Worm (Caenorhabditis elegans) whole organism, mixed stage, embryonic: ENCODE results near the gene dnc-3.

Experiments
- M03D4.4 ChIP-seq: sonication (generic microtip); optimal IDR thresholded peaks from 2 replicates; lab custom pipeline; 2017; ENCODE audit warnings: mild to moderate bottlenecking, missing genetic modification characterization, missing compliant biosample characterization
- bed-3 ChIP-seq: fragments of 200-800 bp; sonication (Bioruptor generic); optimal IDR thresholded peaks from 3 replicates; lab custom pipeline; 2018; ENCODE audit warnings: mild to moderate bottlenecking, missing genetic modification characterization, moderate library complexity, missing compliant biosample characterization
- blmp-1 ChIP-seq: fragments of 150-350 bp; optimal IDR thresholded peaks from 2 replicates; lab custom pipeline; 2014; ENCODE audit warnings: missing biosample characterization, missing genetic modification characterization
- ceh-39 ChIP-seq: fragments of 150-350 bp; optimal IDR thresholded peaks from 2 replicates; lab custom pipeline; 2014; ENCODE audit warnings: missing biosample characterization, missing genetic modification characterization
- ceh-43 ChIP-seq: fragments of 200-800 bp; sonication (Bioruptor generic); optimal IDR thresholded peaks from 2 replicates; lab custom pipeline; 2018; ENCODE audit warnings: mild to moderate bottlenecking, missing genetic modification characterization, moderate library complexity, missing compliant biosample characterization
- ceh-83 ChIP-seq: fragments of 200-800 bp; sonication (Bioruptor generic); optimal IDR thresholded peaks from 2 replicates; lab custom pipeline; 2018; ENCODE audit warnings: mild to moderate bottlenecking, missing genetic modification characterization, missing compliant biosample characterization
- ces-1 ChIP-seq: fragments of 150-350 bp; optimal IDR thresholded peaks from 2 replicates; lab custom pipeline; 2014; ENCODE audit warnings: missing biosample characterization, missing genetic modification reagents, missing genetic modification characterization
- drap-1 ChIP-seq: fragments of 200-800 bp; sonication (Bioruptor generic); optimal IDR thresholded peaks from 3 replicates; lab custom pipeline; 2018; ENCODE audit warnings: mild to moderate bottlenecking, missing genetic modification characterization, missing compliant biosample characterization
- elt-1 ChIP-seq: sonication (generic microtip); optimal IDR thresholded peaks from 2 replicates; lab custom pipeline; 2017; ENCODE audit warnings: missing genetic modification characterization, mild to moderate bottlenecking, missing compliant biosample characterization, antibody characterized with exemption, moderate library complexity, borderline replicate concordance; ENCODE audit not compliant: insufficient read depth
- flh-1 ChIP-seq: fragments of 200-800 bp; sonication (Bioruptor generic); optimal IDR thresholded peaks from 2 replicates; lab custom pipeline; 2018; ENCODE audit warnings: mild to moderate bottlenecking, missing genetic modification characterization, moderate library complexity, missing compliant biosample characterization
- ham-2 ChIP-seq: fragments of 200-800 bp; sonication (Bioruptor generic); optimal IDR thresholded peaks from 2 replicates; lab custom pipeline; 2018; ENCODE audit warnings: mild to moderate bottlenecking, missing genetic modification characterization, missing compliant biosample characterization
- hlh-1 ChIP-seq: fragments of 150-350 bp; optimal IDR thresholded peaks from 2 replicates; lab custom pipeline; 2014; ENCODE audit warnings: missing biosample characterization, missing genetic modification reagents, missing genetic modification characterization
- lin-32 ChIP-seq: fragments of 200-800 bp; sonication (Bioruptor generic); optimal IDR thresholded peaks from 2 replicates; lab custom pipeline; 2018; ENCODE audit warnings: mild to moderate bottlenecking, missing genetic modification characterization, missing compliant biosample characterization
- lsy-2 ChIP-seq: fragments of 150-350 bp; optimal IDR thresholded peaks from 2 replicates; lab custom pipeline; 2014; ENCODE audit warnings: missing biosample characterization, missing genetic modification characterization
- mab-5 ChIP-seq: fragments of 150-350 bp; optimal IDR thresholded peaks from 2 replicates; lab custom pipeline; 2014; ENCODE audit warnings: missing biosample characterization, missing genetic modification characterization
- mep-1 ChIP-seq: fragments of 150-350 bp; optimal IDR thresholded peaks from 2 replicates; lab custom pipeline; 2017; ENCODE audit warnings: missing biosample characterization, missing genetic modification reagents, missing genetic modification characterization, inconsistent platforms
- mls-2 ChIP-seq: sonication (generic microtip); optimal IDR thresholded peaks from 2 replicates; lab custom pipeline; 2016; ENCODE audit warnings: mild to moderate bottlenecking, missing genetic modification characterization, moderate library complexity, missing compliant biosample characterization
- nhr-12 ChIP-seq: fragments of 150-350 bp; optimal IDR thresholded peaks from 2 replicates; lab custom pipeline; 2014; ENCODE audit warnings: missing biosample characterization, missing genetic modification characterization
- nhr-2 ChIP-seq: fragments of 150-350 bp; optimal IDR thresholded peaks from 2 replicates; lab custom pipeline; 2014; ENCODE audit warnings: missing biosample characterization, missing genetic modification characterization
- nhr-237 ChIP-seq: fragments of 150-350 bp; optimal IDR thresholded peaks from 2 replicates; lab custom pipeline; 2014; ENCODE audit warnings: missing biosample characterization, missing genetic modification characterization
- nhr-28 ChIP-seq: fragments of 150-350 bp; optimal IDR thresholded peaks from 2 replicates; lab custom pipeline; 2014; ENCODE audit warnings: missing biosample characterization, missing genetic modification characterization
- nhr-76 ChIP-seq: sonication (generic microtip); optimal IDR thresholded peaks from 2 replicates; lab custom pipeline; 2017; ENCODE audit warnings: missing biosample characterization, missing genetic modification characterization
- pha-4 ChIP-seq: fragments of 150-350 bp; optimal IDR thresholded peaks from 2 replicates; lab custom pipeline; 2018; ENCODE audit warnings: missing biosample characterization, missing genetic modification reagents, missing genetic modification characterization
- sem-2 ChIP-seq: fragments of 200-800 bp; sonication (Bioruptor generic); optimal IDR thresholded peaks from 2 replicates; lab custom pipeline; 2018; ENCODE audit warnings: mild to moderate bottlenecking, missing genetic modification characterization, missing compliant biosample characterization
- snpc-4 ChIP-seq: fragments of 150-350 bp; optimal IDR thresholded peaks from 2 replicates; lab custom pipeline; 2014; ENCODE audit warnings: missing biosample characterization, missing genetic modification characterization
- sptf-1 ChIP-seq: sonication (generic microtip); optimal IDR thresholded peaks from 2 replicates; lab custom pipeline; 2017; ENCODE audit warnings: mild to moderate bottlenecking, missing genetic modification characterization, moderate library complexity, missing compliant biosample characterization
- tbx-8 ChIP-seq: fragments of 200-800 bp; sonication (Bioruptor generic); optimal IDR thresholded peaks from 2 replicates; lab custom pipeline; 2018; ENCODE audit warnings: mild to moderate bottlenecking, missing genetic modification characterization, moderate library complexity, missing compliant biosample characterization
- unc-120 ChIP-seq: sonication (generic microtip); optimal IDR thresholded peaks from 2 replicates; lab custom pipeline; 2017; ENCODE audit warnings: missing genetic modification characterization, missing compliant biosample characterization; ENCODE audit not compliant: poor library complexity, severe bottlenecking
- unc-39 ChIP-seq: fragments of 150-350 bp; optimal IDR thresholded peaks from 2 replicates; lab custom pipeline; 2014; ENCODE audit warnings: missing biosample characterization, missing genetic modification characterization
- zip-8 ChIP-seq: fragments of 150-350 bp; optimal IDR thresholded peaks from 2 replicates; lab custom pipeline; 2014; ENCODE audit warnings: missing biosample characterization, missing genetic modification characterization
- ztf-11 ChIP-seq: fragments of 150-350 bp; optimal IDR thresholded peaks from 2 replicates; lab custom pipeline; 2014; ENCODE audit warnings: missing biosample characterization, missing genetic modification characterization

Gene dnc-3

DNA sequence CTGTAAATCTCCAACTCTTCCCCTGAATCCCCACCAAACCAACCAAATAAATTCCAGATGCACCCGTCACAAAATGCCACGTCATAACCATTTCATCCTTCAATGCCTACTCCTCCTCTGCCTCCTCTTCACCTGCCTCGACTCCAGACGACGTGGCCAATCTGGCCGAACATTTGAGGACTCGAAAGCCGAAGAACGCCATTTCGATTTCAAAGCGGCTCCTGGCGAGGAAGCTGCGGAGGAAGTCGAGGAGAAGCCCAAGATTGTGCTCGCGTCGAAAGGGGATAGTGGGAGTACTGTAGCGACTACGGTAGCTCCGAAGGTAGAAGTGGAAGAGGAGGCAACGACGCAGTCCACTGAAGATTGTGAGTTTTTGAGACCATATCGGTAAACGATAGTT, 3.9 kb downstream of the dnc-3 start, which contains the start of gene lgc-45:
lgc-45 (plus strand) TSS at position 56 of the 400 bp plus-strand sequence.
- TF ChIP-seq tbx-8 (GFP tag; lab: Kevin White, UChicago) (no peak), hlh-1 (tag; lab: Kevin White, UChicago) (no peak), unc-39 (tag; lab: Kevin White, UChicago) (no peak), nhr-12 (no peak), sptf-1 (no peak), ceh-43 (GFP tag; lab: Kevin White, UChicago) (no peak), unc-120 (tag; lab: Kevin White, UChicago) (no peak), ztf-11 (no peak), lsy-2 (tag; lab: Kevin White, UChicago) (no peak), mab-5 (tag; lab: Kevin White, UChicago) (no peak), ces-1 (GFP tag; lab: Kevin White, UChicago) (no peak), elt-1 (tag; lab: Kevin White, UChicago) (no peak), snpc-4 (no peak), mls-2 (no peak), ceh-83 (GFP tag; lab: Kevin White, UChicago) (no peak), nhr-76 (tag; lab: Kevin White, UChicago) (no peak)

- TF ChIP-seq pha-4 (tag; lab: Kevin White, UChicago) = no peak
- TF ChIP-seq nhr-237 (tag; lab: Kevin White, UChicago) = no peak
- TF ChIP-seq lin-32 = no peak
- no peak for TF ChIP-seq ham-2
- TF ChIP-seq mab-5 (tag; lab: Kevin White, UChicago) = no peak
- no peak for TF ChIP-seq ceh-39 (tag; lab: Kevin White, UChicago)
- no peak for TF ChIP-seq blmp-1
- TF ChIP-seq ceh-43 (GFP tag; lab: Kevin White, UChicago) = no peak
- TF ChIP-seq unc-39 (tag; lab: Kevin White, UChicago) = no peak
- no peak for TF ChIP-seq bed-3
- TF ChIP-seq, all 35 proteins: peak for 0
These were observed 7.1 kb downstream of the dnc-3 start, which contains the start of gene W10G11.1 for ce11 chrII:3560592-3560991. Gene W10G11.1 (minus strand): TSS chrII:3560692.

ce11 chrII:3561561-3561960, 8.0 kb downstream of the dnc-3 start, which contains the start of gene W10G11.2:
Gene W10G11.2 (minus strand): TSS chrII:3561661.
- TF ChIP-seq ztf-11 = no peak
- no peak for TF ChIP-seq nhr-237 (tag; lab: Kevin White, UChicago)
- no peak for TF ChIP-seq hlh-1 (tag; lab: Kevin White, UChicago)
- no peak for TF ChIP-seq nhr-2 (tag; lab: Kevin White, UChicago)
- TF ChIP-seq sem-2 (GFP tag; lab: Kevin White, UChicago) = no peak
- no peak for TF ChIP-seq mep-1 (tag; lab: Kevin White, UChicago)
- no peak for TF ChIP-seq lsy-2 (tag; lab: Kevin White, UChicago)
- TF ChIP-seq nhr-12 = no peak
- TF ChIP-seq drap-1 = no peak
- no peak for TF ChIP-seq M03D4.4 (tag; lab: Kevin White, UChicago)
- TF ChIP-seq mab-5 (tag; lab: Kevin White, UChicago) = no peak
- no peak for TF ChIP-seq ceh-43 (GFP tag; lab: Kevin White, UChicago)
- TF ChIP-seq zip-8 = no peak
- no peak for TF ChIP-seq unc-120 (tag; lab: Kevin White, UChicago)
- TF ChIP-seq tbx-8 (GFP tag; lab: Kevin White, UChicago) = no peak
- no peak for TF ChIP-seq pha-4 (tag; lab: Kevin White, UChicago)

DNA sequence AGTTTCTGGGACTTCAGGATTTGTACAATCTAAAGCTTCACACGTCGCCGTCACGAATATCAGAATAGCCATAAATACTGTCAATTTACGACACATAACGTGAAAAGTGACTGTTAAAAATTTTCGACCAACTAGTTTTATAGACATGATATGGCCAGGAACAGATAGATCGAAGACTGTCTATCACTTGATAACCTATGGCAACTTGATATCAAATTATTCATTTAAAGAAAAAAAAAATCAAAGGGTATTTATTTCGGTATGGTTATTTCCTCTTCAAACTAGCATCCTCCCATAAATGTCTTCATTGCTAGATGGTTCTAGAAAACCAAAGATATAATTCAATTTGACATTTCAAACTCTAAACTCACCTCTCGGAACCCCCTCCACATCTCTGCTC, 8.9 kb downstream of the dnc-3 start, which contains the start of gene W10G11.3:
W10G11.3 (minus strand) TSS at position 101 of the 400 bp plus-strand sequence.
- TF ChIP-seq nhr-76 (tag; lab: Kevin White, UChicago) (no peak), ceh-39 (tag; lab: Kevin White, UChicago) (no peak), nhr-12 (no peak), nhr-237 (tag; lab: Kevin White, UChicago) (no peak), nhr-28 (tag; lab: Kevin White, UChicago) (no peak), lsy-2 (tag; lab: Kevin White, UChicago) (no peak), sem-2 (GFP tag; lab: Kevin White, UChicago) (no peak), unc-120 (tag; lab: Kevin White, UChicago) (no peak)

ce11 chrII:3567066-3567465, 13.5 kb downstream of the dnc-3 start:
- TF ChIP-seq nhr-2 (tag; lab: Kevin White, UChicago) (no peak), ceh-43 (GFP tag; lab: Kevin White, UChicago) (no peak), pha-4 (tag; lab: Kevin White, UChicago) (no peak), nhr-76 (tag; lab: Kevin White, UChicago) (no peak), flh-1 (GFP tag; lab: Kevin White, UChicago) (no peak)
